Fruit fly (Drosophila melanogaster) whole organism, embryonic: ENCODE data around the gene Ada2a.

ENCODE experiments used
- Abd-B ChIP-seq: fragments of 200-800 bp; sonication (Bioruptor generic); optimal IDR thresholded peaks from 2 replicates; lab custom pipeline; 2018; ENCODE audit warnings: missing biosample characterization, mild to moderate bottlenecking, missing genetic modification characterization, moderate library complexity
- Aef1 ChIP-seq: fragments of 200-800 bp; sonication (Bioruptor generic); IDR thresholded peaks from 3 replicates; pipeline ENCODE4 v1.3.6; 2022; ENCODE audit warnings: missing biosample characterization, missing genetic modification characterization
- Atf-2 ChIP-seq: fragments of 200-800 bp; sonication (Bioruptor generic); optimal IDR thresholded peaks from 2 replicates; lab custom pipeline; 2016; ENCODE audit warnings: missing biosample characterization, missing genetic modification characterization
- CG10366 ChIP-seq: fragments of 200-800 bp; sonication (Bioruptor generic); IDR thresholded peaks from 2 replicates; pipeline ENCODE4 v1.3.6; 2022; ENCODE audit warnings: missing biosample characterization, missing genetic modification characterization
- CG11398 ChIP-seq: fragments of 200-800 bp; sonication (Bioruptor generic); optimal IDR thresholded peaks from 2 replicates; lab custom pipeline; 2016; ENCODE audit warnings: missing biosample characterization, missing genetic modification characterization
- CG11504 ChIP-seq: fragments of 200-800 bp; sonication (Bioruptor generic); optimal IDR thresholded peaks from 3 replicates; lab custom pipeline; 2019; ENCODE audit warnings: missing biosample characterization, mild to moderate bottlenecking, missing genetic modification characterization, moderate library complexity
- CG11560 ChIP-seq: fragments of 200-800 bp; sonication (Bioruptor generic); IDR thresholded peaks from 3 replicates; pipeline ENCODE4 v1.3.6; 2022; ENCODE audit warnings: missing biosample characterization, missing genetic modification characterization
- CG13296 ChIP-seq: fragments of 200-800 bp; sonication (Bioruptor generic); optimal IDR thresholded peaks from 3 replicates; lab custom pipeline; 2018; ENCODE audit warnings: missing biosample characterization, mild to moderate bottlenecking, missing genetic modification characterization
- CG17385 ChIP-seq: fragments of 200-800 bp; sonication (Bioruptor generic); optimal IDR thresholded peaks from 3 replicates; lab custom pipeline; 2018; ENCODE audit warnings: missing biosample characterization, mild to moderate bottlenecking, missing genetic modification characterization
- CG17802 ChIP-seq: fragments of 200-800 bp; sonication (Bioruptor generic); optimal IDR thresholded peaks from 2 replicates; lab custom pipeline; 2018; ENCODE audit warnings: missing biosample characterization, mild to moderate bottlenecking, missing genetic modification characterization, moderate library complexity
- CG18599 ChIP-seq: fragments of 200-800 bp; sonication (Bioruptor generic); optimal IDR thresholded peaks from 3 replicates; lab custom pipeline; 2017; ENCODE audit warnings: missing biosample characterization, missing genetic modification characterization, mild to moderate bottlenecking, moderate library complexity, missing genetic modification reagents
- CG30403 ChIP-seq: fragments of 200-800 bp; sonication (Bioruptor generic); optimal IDR thresholded peaks from 3 replicates; lab custom pipeline; 2016; ENCODE audit warnings: missing biosample characterization, missing genetic modification characterization
- CG3847 ChIP-seq: fragments of 200-800 bp; sonication (Bioruptor generic); IDR thresholded peaks from 2 replicates; pipeline ENCODE4 v1.3.6; 2022; ENCODE audit warnings: missing biosample characterization, missing genetic modification characterization
- CG4424 ChIP-seq: fragments of 200-800 bp; sonication (Bioruptor generic); optimal IDR thresholded peaks from 3 replicates; lab custom pipeline; 2016; ENCODE audit warnings: missing biosample characterization, missing genetic modification characterization
- CG6813 ChIP-seq: fragments of 200-800 bp; sonication (Bioruptor generic); optimal IDR thresholded peaks from 2 replicates; lab custom pipeline; 2017; ENCODE audit warnings: missing biosample characterization, missing genetic modification characterization, mild to moderate bottlenecking, moderate library complexity, missing genetic modification reagents
- CG8478 ChIP-seq: fragments of >200 bp; optimal IDR thresholded peaks from 2 replicates; lab custom pipeline; 2018
- Chrac-16 ChIP-seq: fragments of 200-800 bp; sonication (Bioruptor generic); optimal IDR thresholded peaks from 3 replicates; lab custom pipeline; 2016; ENCODE audit warnings: missing biosample characterization, missing genetic modification characterization
- D19A ChIP-seq: fragments of 200-800 bp; optimal IDR thresholded peaks from 3 replicates; lab custom pipeline; 2019; ENCODE audit warnings: missing biosample characterization, mild to moderate bottlenecking, missing genetic modification characterization, moderate library complexity
- Doc3 ChIP-seq: fragments of 200-800 bp; sonication (Bioruptor generic); IDR thresholded peaks from 3 replicates; pipeline ENCODE4 v1.3.6; 2022; ENCODE audit warnings: missing biosample characterization, missing genetic modification characterization; ENCODE audit not compliant: partially characterized antibody
- Ets65A ChIP-seq: fragments of 200-800 bp; sonication (Bioruptor generic); peaks from one replicate; lab custom pipeline; 2016; ENCODE audit warnings: missing biosample characterization, missing genetic modification characterization
- Fer1 ChIP-seq: fragments of 200-800 bp; sonication (Bioruptor generic); optimal IDR thresholded peaks from 2 replicates; lab custom pipeline; 2017; ENCODE audit warnings: missing biosample characterization, mild to moderate bottlenecking, missing genetic modification characterization
- Hr78 ChIP-seq, 2 experiments: fragments of 200-800 bp in 1 of 2; fragments of >200 bp in 1 of 2; sonication (Bioruptor generic) in 1 of 2; optimal IDR thresholded peaks; 2 replicates each; lab custom pipeline; 2017 to 2019; ENCODE audit warnings: missing biosample characterization in 2 of 2, missing genetic modification characterization in 2 of 2, mild to moderate bottlenecking in 1 of 2, moderate library complexity in 1 of 2
- MBD-R2 ChIP-seq: fragments of 200-800 bp; sonication (Bioruptor generic); IDR thresholded peaks from 2 replicates; pipeline ENCODE4 v1.3.6; 2022; ENCODE audit warnings: missing biosample characterization, missing genetic modification characterization
- Mad ChIP-seq: fragments of 200-800 bp; sonication (Bioruptor generic); optimal IDR thresholded peaks from 2 replicates; lab custom pipeline; 2016; ENCODE audit warnings: missing biosample characterization, missing genetic modification characterization
- Max ChIP-seq: fragments of 200-800 bp; sonication (Bioruptor generic); optimal IDR thresholded peaks from 2 replicates; lab custom pipeline; 2016; ENCODE audit warnings: missing biosample characterization, mild to moderate bottlenecking, missing genetic modification characterization
- NFAT ChIP-seq: fragments of 200-800 bp; sonication (Bioruptor generic); IDR thresholded peaks from 2 replicates; pipeline ENCODE4 v1.3.6; 2022; ENCODE audit warnings: missing biosample characterization, missing genetic modification characterization
- Nf-YA ChIP-seq: fragments of 200-800 bp; sonication (Bioruptor generic); IDR thresholded peaks from 2 replicates; pipeline ENCODE4 v1.3.6; 2022; ENCODE audit warnings: missing biosample characterization, missing genetic modification characterization
- Opbp ChIP-seq: fragments of 200-800 bp; sonication (Bioruptor generic); IDR thresholded peaks from 3 replicates; pipeline ENCODE4 v1.3.6; 2022; ENCODE audit warnings: missing biosample characterization, missing genetic modification characterization; ENCODE audit not compliant: partially characterized antibody
- abd-A ChIP-seq: fragments of 200-800 bp; sonication (Bioruptor generic); optimal IDR thresholded peaks from 3 replicates; lab custom pipeline; 2019; ENCODE audit warnings: missing biosample characterization, mild to moderate bottlenecking, missing genetic modification characterization, moderate library complexity
- ash1 ChIP-seq: fragments of 200-800 bp; sonication (Bioruptor generic); optimal IDR thresholded peaks from 2 replicates; lab custom pipeline; 2018; ENCODE audit warnings: missing biosample characterization, mild to moderate bottlenecking, missing genetic modification characterization
- bigmax ChIP-seq: fragments of 200-800 bp; sonication (Bioruptor generic); optimal IDR thresholded peaks from 2 replicates; lab custom pipeline; 2018; ENCODE audit warnings: missing biosample characterization, mild to moderate bottlenecking, missing genetic modification characterization
- br ChIP-seq: fragments of >200 bp; optimal IDR thresholded peaks from 2 replicates; lab custom pipeline; 2017
- ftz-f1 ChIP-seq: fragments of 200-800 bp; sonication (Bioruptor generic); optimal IDR thresholded peaks from 2 replicates; lab custom pipeline; 2016; ENCODE audit warnings: missing biosample characterization, missing genetic modification characterization
- gsb-n ChIP-seq: fragments of 200-800 bp; sonication (Bioruptor generic); optimal IDR thresholded peaks from 3 replicates; lab custom pipeline; 2018; ENCODE audit warnings: missing biosample characterization, mild to moderate bottlenecking, missing genetic modification characterization
- gt ChIP-seq: fragments of 200-800 bp; sonication (Bioruptor generic); IDR thresholded peaks from 2 replicates; pipeline ENCODE4 v1.3.6; 2022; ENCODE audit warnings: missing biosample characterization, missing genetic modification characterization
- inv ChIP-seq: fragments of 200-800 bp; sonication (Bioruptor generic); IDR thresholded peaks from 2 replicates; pipeline ENCODE4 v1.3.6; 2022; ENCODE audit warnings: missing biosample characterization, missing genetic modification characterization; ENCODE audit not compliant: partially characterized antibody
- lilli ChIP-seq: fragments of 200-800 bp; sonication (Bioruptor generic); optimal IDR thresholded peaks from 3 replicates; lab custom pipeline; 2016; ENCODE audit warnings: missing biosample characterization, missing genetic modification characterization
- maf-S ChIP-seq: fragments of 200-800 bp; sonication (Bioruptor generic); optimal IDR thresholded peaks from 2 replicates; lab custom pipeline; 2016; ENCODE audit warnings: missing biosample characterization, missing genetic modification characterization
- oc ChIP-seq: fragments of 200-800 bp; sonication (Bioruptor generic); optimal IDR thresholded peaks from 2 replicates; lab custom pipeline; 2018; ENCODE audit warnings: missing biosample characterization, mild to moderate bottlenecking, missing genetic modification characterization, moderate library complexity
- onecut ChIP-seq: fragments of 200-800 bp; sonication (Bioruptor generic); IDR thresholded peaks from 2 replicates; pipeline ENCODE4 v1.3.6; 2022; ENCODE audit warnings: missing biosample characterization, missing genetic modification characterization
- otp ChIP-seq: fragments of 200-800 bp; sonication (Bioruptor generic); IDR thresholded peaks from 3 replicates; pipeline ENCODE4, ENCODE4 v1.3.6; 2022; ENCODE audit warnings: missing biosample characterization, missing genetic modification characterization
- pfk ChIP-seq: fragments of 200-800 bp; sonication (Bioruptor generic); optimal IDR thresholded peaks from 2 replicates; lab custom pipeline; 2018; ENCODE audit warnings: missing biosample characterization, mild to moderate bottlenecking, missing genetic modification characterization, moderate library complexity
- pho ChIP-seq: fragments of 200-800 bp; sonication (Bioruptor generic); optimal IDR thresholded peaks from 2 replicates; lab custom pipeline; 2016; ENCODE audit warnings: missing biosample characterization, missing genetic modification characterization
- pita ChIP-seq: fragments of 200-800 bp; sonication (Bioruptor generic); optimal IDR thresholded peaks from 2 replicates; lab custom pipeline; 2017; ENCODE audit warnings: missing biosample characterization, mild to moderate bottlenecking, missing genetic modification characterization
- sens ChIP-seq: fragments of 200-800 bp; sonication (Bioruptor generic); peaks from one replicate; lab custom pipeline; 2016; ENCODE audit warnings: missing biosample characterization, missing genetic modification characterization
- tgo ChIP-seq: fragments of 200-800 bp; sonication (Bioruptor generic); IDR thresholded peaks from 3 replicates; pipeline ENCODE4 v1.3.6; 2022; ENCODE audit warnings: missing biosample characterization, missing genetic modification characterization
- tna ChIP-seq: fragments of 200-800 bp; sonication (Bioruptor generic); IDR thresholded peaks from 2 replicates; pipeline ENCODE4 v1.3.6; 2022; ENCODE audit warnings: missing biosample characterization, missing genetic modification characterization; ENCODE audit not compliant: partially characterized antibody
- vnd ChIP-seq: fragments of 200-800 bp; sonication (Bioruptor generic); IDR thresholded peaks from 3 replicates; pipeline ENCODE4 v1.3.6; 2022; ENCODE audit warnings: missing biosample characterization, missing genetic modification characterization; ENCODE audit not compliant: partially characterized antibody
- z ChIP-seq: fragments of 200-800 bp; sonication (Bioruptor generic); IDR thresholded peaks from 3 replicates; pipeline ENCODE4 v1.3.6; 2022; ENCODE audit warnings: missing biosample characterization, missing genetic modification characterization

Ada2a gene

DNA sequence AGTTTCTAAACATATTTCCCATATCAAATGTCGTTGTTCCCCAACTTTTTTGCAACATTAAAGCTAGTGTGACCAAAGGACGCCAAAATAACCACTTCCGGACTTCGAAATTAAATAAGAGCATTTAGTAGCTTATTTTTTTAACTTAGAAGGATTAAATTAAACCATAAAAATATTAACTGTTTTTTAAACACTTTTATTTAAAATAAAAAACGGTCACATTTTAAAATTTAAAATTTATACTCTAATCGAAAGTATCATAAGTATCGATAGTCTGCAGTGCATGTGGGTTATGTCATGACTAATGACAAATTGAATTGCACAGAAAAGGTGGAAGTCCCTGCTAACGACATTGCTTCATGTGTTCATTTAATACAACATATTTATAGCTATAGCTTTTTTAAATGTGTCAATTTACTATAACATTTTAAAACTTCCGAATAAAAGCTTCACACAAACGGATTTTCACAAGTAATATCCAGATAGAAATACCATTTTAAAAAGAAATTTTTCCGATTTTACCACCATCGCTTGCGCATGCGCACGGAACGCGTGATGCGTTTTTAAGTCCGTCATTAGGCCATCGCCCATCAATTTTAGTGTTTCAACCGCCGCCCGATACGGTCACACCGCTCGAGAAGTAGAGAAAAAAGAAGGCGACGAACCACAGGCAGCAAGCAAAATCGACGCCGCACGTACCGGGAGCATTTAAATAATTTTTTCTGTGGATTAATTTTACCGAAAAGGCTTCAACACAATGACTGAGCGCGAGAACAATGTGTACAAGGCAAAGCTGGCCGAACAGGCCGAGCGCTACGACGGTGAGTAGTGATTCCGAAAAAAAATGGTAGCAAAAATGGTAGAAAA, 13.0 kb downstream of the Ada2a start, which contains the start of the genes CG7156 and 14-3-3epsilon:
CG7156 (minus strand) TSS at position 71 of the 867 bp plus-strand sequence.
14-3-3epsilon (plus strand) TSS at position 443 of the 867 bp plus-strand sequence.
- TF ChIP-seq Nf-YA (0 out of 2 replicates have a peak, but pooled peaks have one; percentile 5), Doc3 (GFP tag; lab: Robert Waterston, UW) (no peak), CG4424 (peak; percentile 24), Max (GFP tag; lab: Kevin White, UChicago) (peak; percentile 47), Aef1 (GFP tag; lab: Robert Waterston, UW) (no peak), CG17802 (tag; lab: Kevin White, UChicago) (no peak), Atf-2 (no peak), ftz-f1 (GFP tag; lab: Kevin White, UChicago) (no peak), CG11398 (GFP tag; lab: Kevin White, UChicago) (no peak), CG10366 (GFP tag; lab: Robert Waterston, UW) (peak; percentile 32; the same call in 1 of the 2 replicates), Opbp (0 out of 3 replicates have a peak, but pooled peaks have one; percentile 22), Hr78 (GFP tag; optimal IDR thresholded peaks at IDR 0.05; lab: Kevin White, UChicago) (no peak), sens (peak; percentile 91), CG11504 (peak; percentile 88), ash1 (no peak), br (lab: Kevin White, UChicago) (no peak), CG18599 (GFP tag; lab: Kevin White, UChicago) (peak; percentile 42), CG17385 (GFP tag; lab: Kevin White, UChicago) (peak; percentile 51), Fer1 (GFP tag; lab: Kevin White, UChicago) (peak; percentile 44), CG11560 (tag; lab: Robert Waterston, UW) (peak; percentile 50; the same call in 1 of the 3 replicates), CG3847 (GFP tag; lab: Robert Waterston, UW) (no peak), pita (GFP tag; lab: Kevin White, UChicago) (peak; percentile 91), oc (tag; lab: Kevin White, UChicago) (peak; percentile 8), maf-S (GFP tag; lab: Kevin White, UChicago) (no peak), tna (no peak), onecut (GFP tag; lab: Robert Waterston, UW) (peak; percentile 25; the same call in 1 of the 2 replicates), otp (GFP tag; lab: Robert Waterston, UW) (0 out of 3 replicates have a peak, but pooled peaks have one; percentile 19), Abd-B (GFP tag; lab: Kevin White, UChicago) (peak; percentile 71), inv (peak; percentile 55), Mad (GFP tag; lab: Kevin White, UChicago) (peak; percentile 23), tgo (GFP tag; lab: Robert Waterston, UW) (peak; percentile 22; the same call in 1 of the 3 replicates), gt (GFP tag; lab: Robert Waterston, UW) (no peak), pho (GFP tag; lab: Kevin White, UChicago) (peak; percentile 13), gsb-n (peak; percentile 37), Chrac-16 (peak; percentile 49), CG13296 (peak; percentile 39), vnd (GFP tag; lab: Robert Waterston, UW) (no peak), z (GFP tag; lab: Robert Waterston, UW) (no peak), CG6813 (GFP tag; lab: Kevin White, UChicago) (no peak), D19A (tag; lab: Kevin White, UChicago) (no peak), NFAT (GFP tag; lab: Robert Waterston, UW) (0 out of 2 replicates have a peak, but pooled peaks have one; percentile 3), abd-A (tag; lab: Kevin White, UChicago) (no peak), bigmax (no peak), MBD-R2 (peak; percentile 57; the same call in 1 of the 2 replicates), CG30403 (GFP tag; lab: Kevin White, UChicago) (peak; percentile 67), Ets65A (GFP tag; lab: Kevin White, UChicago) (peak; percentile 81), CG8478 (lab: Kevin White, UChicago) (peak; percentile 91), pfk (peak; percentile 7), lilli (GFP tag; lab: Kevin White, UChicago) (peak; percentile 59)
